Worm (Caenorhabditis elegans): ENCODE measurements around the gene Y49E10.18.

Gene Y49E10.18

ce11 chrIII:12425846-12426405 is 20.0 kb downstream of the Y49E10.18 start:
- TF ChIP-seq nfya-1 (tag; optimal IDR thresholded peaks at IDR 0.05) = no peak

- no peak for TF ChIP-seq pros-1 (tag; optimal IDR thresholded peaks at IDR 0.05)
- no peak for TF ChIP-seq nhr-232 (tag; optimal IDR thresholded peaks at IDR 0.05)
- no peak for TF ChIP-seq pax-1 (tag; optimal IDR thresholded peaks at IDR 0.05)
- no peak for TF ChIP-seq ceh-45 (GFP tag; IDR thresholded peaks at IDR 0.05)
- no peak for TF ChIP-seq dmd-4 (tag; optimal IDR thresholded peaks at IDR 0.05; ENCODE audit: borderline replicate concordance)
- TF ChIP-seq odd-2 (tag; optimal IDR thresholded peaks at IDR 0.05) = no peak
- no peak for TF ChIP-seq Y22D7AL.16 (tag; optimal IDR thresholded peaks at IDR 0.05)
- TF ChIP-seq ets-4 (tag; optimal IDR thresholded peaks at IDR 0.05) = no peak
- no peak for TF ChIP-seq C38D4.7 (GFP tag; optimal IDR thresholded peaks at IDR 0.05)
- no peak for TF ChIP-seq ceh-24 (tag; optimal IDR thresholded peaks at IDR 0.05)
- no peak for TF ChIP-seq lim-6 (tag; optimal IDR thresholded peaks at IDR 0.05)
- no peak for TF ChIP-seq hlh-8 (tag; optimal IDR thresholded peaks at IDR 0.05)
- TF ChIP-seq elt-2 (tag; optimal IDR thresholded peaks at IDR 0.05) = no peak
- no peak for TF ChIP-seq ceh-19 (GFP tag; optimal IDR thresholded peaks at IDR 0.05)
- no peak for TF ChIP-seq ceh-2 (tag; optimal IDR thresholded peaks at IDR 0.05)
These were observed 21.2 kb downstream of the Y49E10.18 start for ce11 chrIII:12424663-12425062.

ce11 chrIII:12424066-12424465 is 21.8 kb downstream of the Y49E10.18 start:
- TF ChIP-seq ceh-9 (tag; optimal IDR thresholded peaks at IDR 0.05) (no peak), pqm-1 (tag; optimal IDR thresholded peaks at IDR 0.05) (no peak)

DNA sequence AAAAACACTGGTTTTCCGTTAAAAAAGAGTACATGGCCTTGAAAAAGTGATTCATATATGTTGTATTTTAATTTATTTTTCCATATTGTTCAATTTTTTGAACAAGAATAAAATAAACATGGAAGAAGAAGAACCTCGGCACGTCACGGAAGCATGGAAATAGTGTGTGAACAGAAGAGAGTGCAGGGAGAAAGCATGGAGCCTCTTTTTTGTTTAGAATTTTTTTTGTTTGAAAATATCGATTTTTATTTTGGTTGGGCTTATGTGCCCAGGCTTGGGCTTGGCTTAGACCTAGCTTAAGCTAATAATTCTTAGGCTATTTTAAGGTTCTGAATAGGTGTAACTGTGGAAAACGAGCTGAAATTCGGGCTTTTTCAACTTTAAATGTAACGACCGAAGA is 24.2 kb downstream of the Y49E10.18 start, which contains the start of gene tat-1:
tat-1 (minus strand) TSS at position 11 of the 400 bp plus-strand sequence.
- TF ChIP-seq che-1 (tag; optimal IDR thresholded peaks at IDR 0.05) (no peak), ceh-48 (tag; optimal IDR thresholded peaks at IDR 0.05) (peak; percentile 25)

DNA sequence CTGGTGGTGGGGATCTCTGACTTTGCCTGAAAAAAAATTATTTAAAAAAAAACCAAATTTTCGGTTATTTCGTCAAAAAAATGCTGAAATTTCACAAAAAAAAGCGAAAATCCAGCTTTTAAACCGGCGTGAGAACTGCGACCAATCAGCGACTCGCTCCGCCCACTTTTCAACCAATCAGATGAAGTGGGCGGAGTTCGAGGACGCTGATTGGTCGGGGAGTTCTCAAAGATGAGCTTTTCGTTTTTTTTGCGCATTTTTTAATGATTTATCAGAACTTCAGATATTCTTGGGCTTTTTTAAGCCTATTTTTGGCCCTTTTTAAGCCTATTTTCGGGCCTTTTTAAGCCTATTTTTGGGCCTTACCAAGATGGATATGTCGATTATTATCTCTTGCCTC is 25.6 kb downstream of the Y49E10.18 start:
- TF ChIP-seq ceh-30 (tag; optimal IDR thresholded peaks at IDR 0.05) (no peak), nfya-1 (tag; optimal IDR thresholded peaks at IDR 0.05) (peak; percentile 98)

DNA sequence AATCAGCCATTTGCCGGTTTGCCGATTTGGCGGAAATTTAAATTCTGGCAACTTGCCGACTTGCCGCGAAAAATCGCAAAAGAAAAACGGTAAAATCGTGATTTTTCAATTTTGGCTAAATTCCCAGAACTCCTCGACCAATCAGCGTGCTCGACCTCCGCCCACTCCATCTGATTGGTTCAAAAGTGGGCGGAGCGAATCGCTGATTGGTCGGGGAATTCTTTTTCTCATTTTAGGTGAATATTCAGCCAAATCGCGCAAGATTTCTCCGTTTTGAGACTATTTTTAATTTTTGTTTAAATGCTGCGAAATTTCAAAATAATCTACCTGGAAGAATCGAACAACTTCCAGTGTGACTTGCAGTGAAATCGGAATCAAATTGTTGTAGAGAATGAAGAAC is 31.4 kb downstream of the Y49E10.18 start:
- TF ChIP-seq F13H6.1 (tag; optimal IDR thresholded peaks at IDR 0.05) (no peak), ceh-2 (tag; optimal IDR thresholded peaks at IDR 0.05) (no peak), nfya-1 (tag; optimal IDR thresholded peaks at IDR 0.05) (peak; percentile 91)

DNA sequence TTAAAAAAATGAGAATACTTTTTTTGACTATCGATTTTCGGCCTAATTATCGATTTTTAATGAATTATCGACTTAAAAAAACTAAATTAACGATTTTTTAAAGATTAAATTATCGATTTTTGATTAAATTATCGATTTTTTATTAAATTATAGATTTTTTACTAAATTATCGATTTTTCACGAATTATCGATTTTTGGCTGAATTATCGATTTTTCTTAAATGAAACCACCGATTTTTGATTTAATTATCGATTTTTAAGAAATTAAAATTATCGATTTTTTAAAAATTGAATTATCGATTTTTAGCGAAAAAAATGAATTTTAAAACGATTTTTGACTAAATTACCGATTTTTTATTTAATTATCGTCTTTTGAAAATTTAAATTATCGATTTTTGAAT is 34.2 kb downstream of the Y49E10.18 start:
- TF ChIP-seq pax-1 (tag; optimal IDR thresholded peaks at IDR 0.05) = no peak
- no peak for TF ChIP-seq ttx-3 (tag; optimal IDR thresholded peaks at IDR 0.05)
- peak; percentile 14 for TF ChIP-seq ceh-48 (tag; optimal IDR thresholded peaks at IDR 0.05)
- no peak for TF ChIP-seq fax-1 (tag; optimal IDR thresholded peaks at IDR 0.05)

DNA sequence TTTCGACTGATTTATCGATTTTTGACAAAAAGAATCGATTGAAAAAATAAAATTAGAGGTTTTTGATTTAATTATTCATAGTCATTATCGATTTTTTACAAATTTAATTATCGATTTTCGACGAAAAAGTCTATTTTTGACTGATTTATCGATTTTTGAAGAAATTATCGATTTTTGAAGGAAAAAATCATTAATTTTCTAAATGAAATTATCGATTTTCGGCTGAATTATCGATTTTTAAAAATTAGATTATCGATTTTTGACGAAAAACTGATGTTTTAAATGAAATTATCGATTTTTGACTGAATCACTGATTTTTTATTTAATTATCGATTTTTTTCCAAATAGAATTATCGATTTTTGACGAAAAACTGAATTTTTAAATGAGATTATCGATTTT is 34.8 kb downstream of the Y49E10.18 start:
- TF ChIP-seq elt-2 (tag; optimal IDR thresholded peaks at IDR 0.05) (no peak), lim-6 (tag; optimal IDR thresholded peaks at IDR 0.05) (no peak), che-1 (tag; optimal IDR thresholded peaks at IDR 0.05) (no peak), ceh-48 (tag; optimal IDR thresholded peaks at IDR 0.05) (peak; percentile 71)

- TF ChIP-seq ceh-6 (GFP tag; optimal IDR thresholded peaks at IDR 0.05) (no peak), nfya-1 (tag; optimal IDR thresholded peaks at IDR 0.05) (no peak), ahr-1 (tag; optimal IDR thresholded peaks at IDR 0.05) (no peak), dmd-4 (tag; optimal IDR thresholded peaks at IDR 0.05; ENCODE audit: borderline replicate concordance) (no peak), unc-42 (tag; optimal IDR thresholded peaks at IDR 0.05) (no peak), ceh-45 (GFP tag; IDR thresholded peaks at IDR 0.05) (no peak), pag-3 (tag; optimal IDR thresholded peaks at IDR 0.05; ENCODE audit: borderline replicate concordance) (no peak)
These were observed 35.6 kb downstream of the Y49E10.18 start for ce11 chrIII:12410304-12410703.
